Fruit fly (Drosophila melanogaster): Measurements from ENCODE around the gene chm.

DNA sequence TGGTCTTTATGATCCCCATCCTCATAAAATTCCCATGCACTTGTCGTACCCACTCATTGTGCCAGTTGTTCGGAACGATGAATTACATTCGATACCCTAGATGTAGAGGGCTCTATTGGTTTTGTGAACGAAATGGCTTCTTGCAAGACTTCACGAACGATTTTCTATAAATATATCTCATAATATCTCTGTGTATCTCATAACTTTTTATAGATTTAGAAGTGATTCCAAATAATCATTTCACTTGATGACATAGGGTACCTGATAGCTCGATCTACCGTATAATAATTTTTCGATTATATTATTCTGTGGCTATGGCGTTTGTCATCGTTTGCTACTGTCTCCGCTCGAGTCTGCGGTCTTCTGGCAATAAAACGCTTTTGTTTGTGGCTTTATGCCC is 15.3 kb upstream of the chm start:
- TF ChIP-seq CG5204 (GFP tag; optimal IDR thresholded peaks at IDR 0.05): no peak
- TF ChIP-seq cnc (optimal IDR thresholded peaks at IDR 0.05): no peak
- TF ChIP-seq Clk (GFP tag; optimal IDR thresholded peaks at IDR 0.05): no peak
- no peak for TF ChIP-seq Crg-1 (GFP tag; optimal IDR thresholded peaks at IDR 0.05)

Measured in whole organism, adult.